Fruit fly (Drosophila melanogaster) whole organism, pupa: ENCODE measurements around the gene CG15923.

Source experiments
- CG10348 ChIP-seq: fragments of 200-800 bp; sonication (Bioruptor generic); IDR thresholded peaks from 2 replicates; pipeline ENCODE4 v1.3.6; 2022; ENCODE audit warnings: missing biosample characterization, missing genetic modification characterization
- CG12605 ChIP-seq: fragments of 200-800 bp; sonication (Bioruptor generic); IDR thresholded peaks from 2 replicates; pipeline ENCODE4 v1.3.6; 2022; ENCODE audit warnings: missing biosample characterization, missing genetic modification characterization
- CG13204 ChIP-seq: fragments of 200-800 bp; sonication (Bioruptor generic); optimal IDR thresholded peaks from 2 replicates; lab custom pipeline; 2018; ENCODE audit warnings: missing biosample characterization, mild to moderate bottlenecking, missing genetic modification characterization, moderate library complexity
- CG14655 ChIP-seq: fragments of 200-800 bp; sonication (Bioruptor generic); optimal IDR thresholded peaks from 3 replicates; lab custom pipeline; 2017; ENCODE audit warnings: mild to moderate bottlenecking, missing biosample characterization, missing genetic modification reagents, missing genetic modification characterization
- CG15710 ChIP-seq: fragments of 200-800 bp; sonication (Bioruptor generic); optimal IDR thresholded peaks from 2 replicates; lab custom pipeline; 2018; ENCODE audit warnings: missing biosample characterization, mild to moderate bottlenecking, missing genetic modification characterization, moderate library complexity
- CG17806 ChIP-seq: fragments of 200-800 bp; sonication (Bioruptor generic); optimal IDR thresholded peaks from 2 replicates; lab custom pipeline; 2018; ENCODE audit warnings: missing biosample characterization, mild to moderate bottlenecking, missing genetic modification characterization, moderate library complexity
- CG32121 ChIP-seq: fragments of 200-800 bp; sonication (Bioruptor generic); IDR thresholded peaks from 2 replicates; pipeline ENCODE4 v1.3.6; 2022; ENCODE audit warnings: missing biosample characterization, missing genetic modification characterization
- CG34367 ChIP-seq: fragments of 200-800 bp; sonication (Bioruptor generic); optimal IDR thresholded peaks from 2 replicates; lab custom pipeline; 2018; ENCODE audit warnings: missing biosample characterization, mild to moderate bottlenecking, missing genetic modification characterization
- CG4496 ChIP-seq: fragments of 200-800 bp; sonication (Bioruptor generic); IDR thresholded peaks from 3 replicates; pipeline ENCODE4 v1.3.6; 2022; ENCODE audit warnings: missing biosample characterization, missing genetic modification characterization
- CG8159 ChIP-seq: fragments of 200-800 bp; sonication (Bioruptor generic); optimal IDR thresholded peaks from 3 replicates; lab custom pipeline; 2018; ENCODE audit warnings: missing biosample characterization, mild to moderate bottlenecking, missing genetic modification characterization, moderate library complexity
- CG8301 ChIP-seq: fragments of 200-800 bp; sonication (Bioruptor generic); optimal IDR thresholded peaks from 2 replicates; lab custom pipeline; 2018; ENCODE audit warnings: missing biosample characterization, mild to moderate bottlenecking, missing genetic modification characterization
- CG9948 ChIP-seq: fragments of 200-800 bp; sonication (Bioruptor generic); optimal IDR thresholded peaks from 2 replicates; lab custom pipeline; 2018; ENCODE audit warnings: missing biosample characterization, mild to moderate bottlenecking, missing genetic modification characterization, moderate library complexity
- D1 ChIP-seq: fragments of 200-800 bp; sonication (Bioruptor generic); optimal IDR thresholded peaks from 2 replicates; lab custom pipeline; 2018; ENCODE audit warnings: missing biosample characterization, mild to moderate bottlenecking, missing genetic modification characterization, moderate library complexity
- EcR ChIP-seq: fragments of 200-800 bp; sonication (Bioruptor generic); optimal IDR thresholded peaks from 3 replicates; lab custom pipeline; 2019; ENCODE audit warnings: missing biosample characterization, missing genetic modification characterization, mild to moderate bottlenecking, moderate library complexity, missing genetic modification reagents
- Ets98B ChIP-seq: fragments of 200-800 bp; sonication (Bioruptor generic); IDR thresholded peaks from 2 replicates; pipeline ENCODE4 v1.3.6; 2022; ENCODE audit warnings: missing biosample characterization, missing genetic modification characterization
- Pif1A ChIP-seq: fragments of 200-800 bp; sonication (Bioruptor generic); optimal IDR thresholded peaks from 3 replicates; lab custom pipeline; 2016; ENCODE audit warnings: missing biosample characterization, missing genetic modification characterization
- Pif1B ChIP-seq: fragments of 200-800 bp; sonication (Bioruptor generic); optimal IDR thresholded peaks from 3 replicates; lab custom pipeline; 2016; ENCODE audit warnings: missing biosample characterization, missing genetic modification characterization
- Snoo ChIP-seq: fragments of 200-800 bp; sonication (Bioruptor generic); optimal IDR thresholded peaks from 3 replicates; lab custom pipeline; 2017; ENCODE audit warnings: missing biosample characterization, mild to moderate bottlenecking, missing genetic modification characterization, inconsistent platforms
- fd96Ca ChIP-seq: fragments of 200-800 bp; sonication (Bioruptor generic); IDR thresholded peaks from 3 replicates; pipeline ENCODE4 v1.3.6; 2022; ENCODE audit warnings: missing biosample characterization, missing genetic modification characterization
- gl ChIP-seq: fragments of 200-800 bp; sonication (Bioruptor generic); optimal IDR thresholded peaks from 2 replicates; lab custom pipeline; 2018; ENCODE audit warnings: missing biosample characterization, mild to moderate bottlenecking, missing genetic modification characterization
- rn ChIP-seq: fragments of 200-800 bp; sonication (Bioruptor generic); IDR thresholded peaks from 2 replicates; pipeline ENCODE4 v1.3.6; 2022; ENCODE audit warnings: missing biosample characterization, missing genetic modification characterization

The CG15923 gene

DNA sequence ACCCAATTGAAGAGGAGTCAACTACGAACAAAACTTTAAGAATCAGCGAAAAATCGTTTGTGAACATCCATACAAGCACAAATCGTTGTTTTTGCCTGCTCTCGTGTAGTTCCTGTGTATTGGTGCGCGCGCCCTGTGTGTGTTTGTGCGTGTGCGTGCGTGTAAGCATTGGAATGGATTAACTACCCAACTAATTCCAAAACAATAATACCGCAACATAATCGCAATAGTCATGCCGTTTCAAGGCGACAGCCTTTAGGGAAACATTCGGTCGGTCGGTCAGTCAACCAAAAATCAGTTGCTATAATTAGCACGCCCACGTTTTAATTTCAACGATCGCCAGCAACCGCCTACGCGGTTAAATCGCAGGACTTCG lies 23.2 kb downstream of the CG15923 start:
- TF ChIP-seq CG8159 (tag; lab: Kevin White, UChicago), result no peak
- 0 out of 3 replicates have a peak, but pooled peaks have one; percentile 27 for TF ChIP-seq fd96Ca (GFP tag; lab: Robert Waterston, UW)
- TF ChIP-seq CG17806, result no peak
- no peak for TF ChIP-seq gl (tag; lab: Kevin White, UChicago)

DNA sequence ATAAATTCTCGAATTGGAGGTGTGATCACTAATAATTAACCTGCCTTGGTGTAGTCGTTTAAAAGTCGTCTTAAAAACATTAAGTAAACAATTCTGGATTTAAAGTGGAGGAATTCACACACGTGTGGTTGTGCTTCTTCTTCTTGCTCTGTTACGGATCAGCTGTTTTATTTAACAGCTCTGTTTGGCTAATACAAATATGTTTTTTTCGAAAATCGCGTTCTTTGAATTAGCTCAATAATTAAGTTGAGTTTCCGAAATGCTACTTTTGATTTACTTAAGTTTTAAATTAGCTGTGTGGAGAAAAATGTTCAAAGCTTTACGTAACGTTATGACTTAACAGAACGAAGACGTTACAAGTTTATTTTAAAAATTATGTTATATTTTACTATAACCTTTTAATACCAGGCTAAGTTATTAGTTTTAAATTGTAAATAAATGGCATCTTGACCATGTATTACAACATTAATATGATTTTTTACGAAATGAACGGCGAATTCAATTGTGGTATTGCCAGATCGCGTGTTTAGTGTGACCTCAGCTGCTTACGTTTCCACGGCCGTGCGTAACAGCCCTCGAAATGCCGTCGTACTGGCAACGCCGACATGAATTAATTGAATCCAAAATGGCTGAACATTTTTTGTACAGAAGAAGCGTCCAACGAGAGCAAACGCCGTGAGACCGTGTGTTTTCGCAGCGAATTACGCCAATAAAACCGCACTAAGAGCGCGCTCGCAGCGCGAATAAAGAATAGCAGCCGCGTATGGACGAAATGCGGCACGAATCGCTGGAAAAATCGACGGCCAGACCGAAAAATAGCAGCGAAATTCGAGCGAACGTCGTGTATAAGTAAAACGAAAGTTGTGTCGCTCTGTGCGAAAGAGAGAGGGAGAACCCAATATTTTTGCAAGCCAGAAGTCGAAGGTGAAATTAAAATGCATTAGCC lies 23.9 kb downstream of the CG15923 start, which contains the start of the genes Pus1 and bon:
Gene Pus1, minus strand, starts transcription at position 155 of the 946 bp plus-strand sequence.
Gene bon, plus strand, starts transcription at position 623 of the 946 bp plus-strand sequence.
- TF ChIP-seq CG10348 (no peak), CG32121 (GFP tag; lab: Robert Waterston, UW) (no peak), CG17806 (no peak), CG12605 (no peak), Ets98B (GFP tag; lab: Robert Waterston, UW) (no peak), CG4496 (GFP tag; lab: Robert Waterston, UW) (peak; percentile 20; the same call in 1 of the 3 replicates), EcR (GFP tag; lab: Kevin White, UChicago) (peak; percentile 2), CG13204 (GFP tag; lab: Kevin White, UChicago) (no peak)

DNA sequence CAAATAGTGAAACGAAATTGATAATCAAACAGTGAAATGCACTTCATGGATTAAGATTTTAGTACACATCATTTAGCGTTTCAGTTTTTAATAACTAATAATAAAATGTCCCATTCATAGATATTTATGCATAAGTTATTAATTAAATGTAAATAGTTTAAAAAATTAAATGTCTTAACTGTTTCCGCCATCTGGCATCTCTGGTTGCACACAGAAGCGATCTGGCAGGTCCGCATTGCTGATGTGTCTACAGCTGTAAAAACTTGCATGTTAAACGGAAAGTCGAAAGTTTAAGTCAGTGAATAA lies 28.3 kb downstream of the CG15923 start, which contains the start of gene Srp72:
Gene Srp72, plus strand, starts transcription at position 232 of the 306 bp plus-strand sequence.
- TF ChIP-seq EcR (GFP tag; lab: Kevin White, UChicago), result no peak
- peak; percentile 39 for TF ChIP-seq CG15710 (tag; lab: Kevin White, UChicago)
- TF ChIP-seq D1, result no peak
- TF ChIP-seq gl (tag; lab: Kevin White, UChicago), result no peak
- TF ChIP-seq CG4496 (GFP tag; lab: Robert Waterston, UW), result peak; percentile 41; the same call in 2 of the 3 replicates
- no peak for TF ChIP-seq CG14655
- TF ChIP-seq CG12605, result peak; percentile 24; the same call in 1 of the 2 replicates
- peak; percentile 54 for TF ChIP-seq CG17806
- TF ChIP-seq Pif1B (GFP tag; lab: Kevin White, UChicago), result no peak
- no peak for TF ChIP-seq CG8301 (tag; lab: Kevin White, UChicago)
- TF ChIP-seq Ets98B (GFP tag; lab: Robert Waterston, UW), result peak; percentile 34
- peak; percentile 10 for TF ChIP-seq CG9948 (tag; lab: Kevin White, UChicago)
- peak; percentile 47 for TF ChIP-seq CG8159 (tag; lab: Kevin White, UChicago)
- TF ChIP-seq CG32121 (GFP tag; lab: Robert Waterston, UW), result 0 out of 2 replicates have a peak, but pooled peaks have one; percentile 13
- TF ChIP-seq CG13204 (GFP tag; lab: Kevin White, UChicago), result no peak
- no peak for TF ChIP-seq Snoo (tag; lab: Kevin White, UChicago)
- no peak for TF ChIP-seq fd96Ca (GFP tag; lab: Robert Waterston, UW)
- peak; percentile 6 for TF ChIP-seq Pif1A (GFP tag; lab: Kevin White, UChicago)
- TF ChIP-seq, all 21 proteins: peak for 9

DNA sequence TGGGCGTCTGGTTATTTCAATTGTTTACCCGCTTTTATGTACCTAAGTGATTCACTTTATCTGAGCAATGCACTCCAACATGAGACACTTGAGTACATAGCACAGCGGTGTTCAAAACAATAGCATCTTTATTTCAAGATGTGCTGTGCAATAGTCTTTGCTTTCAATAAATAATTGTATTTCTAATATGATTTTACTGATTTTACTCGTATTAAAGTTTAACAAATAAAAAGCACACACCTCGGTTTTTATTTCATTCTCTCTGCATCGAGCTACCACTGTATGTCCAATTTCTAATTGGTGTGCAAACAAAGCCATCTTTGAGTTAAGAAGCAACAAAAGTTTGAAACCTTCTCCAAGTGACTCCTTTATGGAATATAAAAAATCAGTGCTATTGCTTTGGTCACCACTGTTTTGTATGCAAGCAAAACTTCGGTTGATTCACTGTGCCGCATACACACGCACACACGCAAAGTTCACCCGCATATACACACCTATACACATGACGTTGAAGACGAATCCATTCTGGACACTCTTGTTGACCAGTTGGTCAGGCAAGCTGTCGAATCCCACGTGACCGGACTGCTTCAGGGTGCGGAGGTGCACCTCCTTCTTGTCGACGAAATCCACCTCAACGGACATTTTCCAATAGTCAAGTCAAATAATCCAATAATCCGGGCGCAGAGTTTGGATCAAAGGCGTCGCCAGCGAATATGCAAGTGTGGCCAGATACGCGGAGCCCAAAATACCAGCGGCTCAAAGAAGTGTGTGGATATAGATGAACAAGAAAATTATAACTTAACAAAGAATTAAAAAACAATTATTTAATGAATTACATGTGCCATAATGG lies 28.8 kb downstream of the CG15923 start, which contains the start of gene Septin2:
Gene Septin2, minus strand, starts transcription at position 727 of the 850 bp plus-strand sequence.
- peak; percentile 75 for TF ChIP-seq Ets98B (GFP tag; lab: Robert Waterston, UW)
- peak; percentile 85 for TF ChIP-seq CG4496 (GFP tag; lab: Robert Waterston, UW)
- TF ChIP-seq CG14655, result peak; percentile 95
- TF ChIP-seq CG32121 (GFP tag; lab: Robert Waterston, UW), result peak; percentile 80
- TF ChIP-seq fd96Ca (GFP tag; lab: Robert Waterston, UW), result peak; percentile 84
- peak; percentile 80 for TF ChIP-seq CG34367 (tag; lab: Kevin White, UChicago)
- peak; percentile 87 for TF ChIP-seq CG15710 (tag; lab: Kevin White, UChicago)
- TF ChIP-seq CG13204 (GFP tag; lab: Kevin White, UChicago), result peak; percentile 57
- peak; percentile 61 for TF ChIP-seq CG12605
- no peak for TF ChIP-seq D1
- peak; percentile 53 for TF ChIP-seq Pif1A (GFP tag; lab: Kevin White, UChicago)
- peak; percentile 91 for TF ChIP-seq CG9948 (tag; lab: Kevin White, UChicago)
- peak; percentile 63 for TF ChIP-seq EcR (GFP tag; lab: Kevin White, UChicago)
- TF ChIP-seq Pif1B (GFP tag; lab: Kevin White, UChicago), result no peak
- peak; percentile 95 for TF ChIP-seq CG8301 (tag; lab: Kevin White, UChicago)
- peak; percentile 94 for TF ChIP-seq CG8159 (tag; lab: Kevin White, UChicago)
- peak; percentile 91 for TF ChIP-seq CG17806
- peak; percentile 74 for TF ChIP-seq rn (GFP tag; lab: Robert Waterston, UW)
- TF ChIP-seq gl (tag; lab: Kevin White, UChicago), result peak; percentile 68
- peak; percentile 42; the same call in 1 of the 2 replicates for TF ChIP-seq CG10348
- peak; percentile 91 for TF ChIP-seq Snoo (tag; lab: Kevin White, UChicago)
- TF ChIP-seq, all 21 proteins: peak for 19

DNA sequence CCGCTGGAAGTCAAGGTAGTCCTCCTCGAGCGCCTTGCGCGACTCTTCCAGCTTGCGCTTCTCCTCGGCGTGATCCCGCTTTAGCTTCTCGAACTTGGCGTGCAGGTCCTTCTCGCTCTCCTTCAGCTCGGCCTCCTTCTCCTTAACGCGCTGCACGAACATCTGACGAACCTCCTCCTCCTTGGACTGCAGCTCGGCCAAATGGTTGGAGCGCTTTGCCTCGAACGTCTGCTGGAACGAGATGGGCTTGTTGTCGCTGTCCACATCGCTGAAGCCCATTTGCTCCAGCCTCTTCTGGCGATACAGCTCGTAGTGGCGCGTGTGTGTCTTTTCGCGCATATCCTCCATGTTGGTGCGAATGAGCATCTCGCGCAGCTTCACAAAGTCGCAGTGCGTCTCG lies 30.3 kb downstream of the CG15923 start:
- no peak for TF ChIP-seq gl (tag; lab: Kevin White, UChicago)
- TF ChIP-seq fd96Ca (GFP tag; lab: Robert Waterston, UW), result no peak
- TF ChIP-seq Snoo (tag; lab: Kevin White, UChicago), result no peak
- no peak for TF ChIP-seq CG32121 (GFP tag; lab: Robert Waterston, UW)
- TF ChIP-seq D1, result no peak
- TF ChIP-seq CG9948 (tag; lab: Kevin White, UChicago), result no peak
- no peak for TF ChIP-seq CG12605
- no peak for TF ChIP-seq Pif1A (GFP tag; lab: Kevin White, UChicago)
